Worm (Caenorhabditis elegans): ENCODE results near the gene Y17G7B.20.
A peak's percentile ranks its signal among the peaks of the same experiment; 100 is the strongest.

Gene Y17G7B.20

DNA sequence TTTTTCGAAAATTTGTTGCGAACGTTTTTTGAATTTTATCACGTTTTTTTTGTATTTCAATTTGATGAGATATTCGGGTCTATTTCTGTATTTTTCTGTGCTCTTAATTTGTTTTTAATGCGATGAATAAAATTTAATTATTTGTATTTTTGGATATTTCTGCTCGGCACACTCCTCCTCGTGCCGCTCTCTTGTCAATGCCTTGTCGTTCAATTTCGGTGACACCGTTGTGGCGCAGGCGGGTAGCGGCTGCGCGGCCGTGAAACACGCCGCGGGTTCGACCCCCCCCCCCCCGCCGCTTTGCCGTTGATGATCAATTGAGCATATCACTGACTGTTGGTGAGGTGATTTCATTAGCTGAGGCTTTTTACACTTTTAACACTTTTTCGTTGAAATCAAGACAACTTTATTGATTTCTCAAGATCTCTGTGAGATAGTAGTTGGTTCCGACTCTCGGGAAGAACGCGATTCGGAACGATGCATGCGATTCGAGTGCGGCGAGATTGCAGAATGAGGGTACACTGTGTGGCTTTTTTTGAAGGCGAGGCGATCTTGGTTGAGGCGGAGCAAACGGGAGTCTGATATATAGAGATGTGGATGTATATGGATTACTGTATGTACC is 18.9 kb downstream of the Y17G7B.20 start (continued):
- peak; percentile 97 for TF ChIP-seq tbx-9 (tag; optimal IDR thresholded peaks at IDR 0.05; ENCODE audit: borderline replicate concordance)
- peak; percentile 95 for TF ChIP-seq somi-1 (GFP tag; optimal IDR thresholded peaks at IDR 0.05)
- TF ChIP-seq lin-40 (tag; optimal IDR thresholded peaks at IDR 0.05), result peak; percentile 85
- peak; percentile 99 for TF ChIP-seq egrh-3 (GFP tag; IDR thresholded peaks at IDR 0.05)
- peak; percentile 96 for TF ChIP-seq Y56A3A.18 (GFP tag; IDR thresholded peaks at IDR 0.05)
- peak; percentile 100 for TF ChIP-seq cebp-2 (GFP tag; IDR thresholded peaks at IDR 0.05)
- TF ChIP-seq aptf-3 (GFP tag; IDR thresholded peaks at IDR 0.05), result peak; percentile 95
- TF ChIP-seq let-526 (GFP tag; IDR thresholded peaks at IDR 0.05), result peak; percentile 96
- TF ChIP-seq sdz-38 (tag; optimal IDR thresholded peaks at IDR 0.05), result peak; percentile 60
- peak; percentile 86 for TF ChIP-seq ceh-91 (GFP tag; IDR thresholded peaks at IDR 0.05)
- TF ChIP-seq hsf-1 (GFP tag; IDR thresholded peaks at IDR 0.05), result peak; percentile 82
- peak; percentile 90 for TF ChIP-seq snpc-3.4 (tag; optimal IDR thresholded peaks at IDR 0.05)
- TF ChIP-seq T07F8.4 (tag; optimal IDR thresholded peaks at IDR 0.05), result peak; percentile 95
- peak; percentile 89 for TF ChIP-seq rpc-1 (optimal IDR thresholded peaks at IDR 0.05)
- TF ChIP-seq rpc-1 (tag; optimal IDR thresholded peaks at IDR 0.05), result peak; percentile 96
- peak; percentile 96 for TF ChIP-seq ceh-27 (GFP tag; optimal IDR thresholded peaks at IDR 0.05)
- TF ChIP-seq tbp1 (GFP tag; optimal IDR thresholded peaks at IDR 0.05), result peak; percentile 100
- peak; percentile 85 for TF ChIP-seq lir-1 (GFP tag; conservative IDR thresholded peaks at IDR 0.05)
- peak; percentile 92 for TF ChIP-seq B0035.1 (tag; optimal IDR thresholded peaks at IDR 0.05)
- peak; percentile 77 for TF ChIP-seq snpc-1.1 (tag; optimal IDR thresholded peaks at IDR 0.05; ENCODE audit: insufficient read depth)
- peak; percentile 99 for TF ChIP-seq F57A8.1 (GFP tag; optimal IDR thresholded peaks at IDR 0.05)
- peak; percentile 95 for TF ChIP-seq madf-3 (GFP tag; IDR thresholded peaks at IDR 0.05)
- TF ChIP-seq hmg-1.2 (GFP tag; IDR thresholded peaks at IDR 0.05), result peak; percentile 92
- peak; percentile 71 to 81 for TF ChIP-seq let-607 (tag; optimal IDR thresholded peaks at IDR 0.05)
- TF ChIP-seq snpc-1.3 (tag; optimal IDR thresholded peaks at IDR 0.05; ENCODE audit: insufficient read depth), result peak; percentile 96
- TF ChIP-seq B0336.3 (GFP tag; IDR thresholded peaks at IDR 0.05), result peak; percentile 98
- peak; percentile 93 for TF ChIP-seq ZK185.1 (tag; optimal IDR thresholded peaks at IDR 0.05; ENCODE audit: poor library complexity, severe bottlenecking)
- peak; percentile 49 for TF ChIP-seq efl-1 (GFP tag; optimal IDR thresholded peaks at IDR 0.05)
- TF ChIP-seq sptf-2 (GFP tag; optimal IDR thresholded peaks at IDR 0.05), result peak; percentile 99
- TF ChIP-seq ztf-18 (tag; optimal IDR thresholded peaks at IDR 0.05), result peak; percentile 87
- peak; percentile 91 for TF ChIP-seq hmg-20 (GFP tag; IDR thresholded peaks at IDR 0.05)
- peak; percentile 87 for TF ChIP-seq him-1 (tag; optimal IDR thresholded peaks at IDR 0.05)
- TF ChIP-seq C06A6.2 (GFP tag; conservative IDR thresholded peaks at IDR 0.05), result peak; percentile 83
- peak; percentile 88 for TF ChIP-seq cebp-1 (GFP tag; IDR thresholded peaks at IDR 0.05)
- TF ChIP-seq cebp-1 (tag; optimal IDR thresholded peaks at IDR 0.05), result peak; percentile 95
- peak; percentile 71; the same call in 1 of the 2 replicates for TF ChIP-seq lag-1 (GFP tag; IDR thresholded peaks at IDR 0.05)
- TF ChIP-seq Y79H2A.3 (GFP tag; conservative IDR thresholded peaks at IDR 0.05), result peak; percentile 94
- peak; percentile 89 for TF ChIP-seq Y53F4B.3 (GFP tag; IDR thresholded peaks at IDR 0.05)
- TF ChIP-seq zim-3 (tag; optimal IDR thresholded peaks at IDR 0.05), result peak; percentile 99
- TF ChIP-seq ztf-3 (GFP tag; optimal IDR thresholded peaks at IDR 0.05), result peak; percentile 84
- peak; percentile 98 for TF ChIP-seq nhr-90 (tag; optimal IDR thresholded peaks at IDR 0.05)
- TF ChIP-seq F55B11.4 (tag; optimal IDR thresholded peaks at IDR 0.05; ENCODE audit: borderline replicate concordance, insufficient read depth), result peak; percentile 52
- TF ChIP-seq gei-17 (GFP tag; optimal IDR thresholded peaks at IDR 0.05), result peak; percentile 78
- TF ChIP-seq ceh-100 (GFP tag; IDR thresholded peaks at IDR 0.05), result peak; percentile 89
- TF ChIP-seq mel-28 (tag; optimal IDR thresholded peaks at IDR 0.05; ENCODE audit: borderline replicate concordance), result peak; percentile 89
- peak; percentile 100 for TF ChIP-seq B0261.1 (tag; optimal IDR thresholded peaks at IDR 0.05)
- TF ChIP-seq mes-4 (tag; optimal IDR thresholded peaks at IDR 0.05), result peak; percentile 95
